Worm (Caenorhabditis elegans): ENCODE results near the gene ifg-1.

The ifg-1 gene

ce11 chrII:8253160-8253793 is 36.3 kb downstream of the ifg-1 start, which contains the start of gene F35C11.5:
Gene F35C11.5 (plus strand): TSS chrII:8253743.
- no peak for TF ChIP-seq scrt-1 (GFP tag; IDR thresholded peaks at IDR 0.05)
- no peak for TF ChIP-seq F13C5.2 (tag; optimal IDR thresholded peaks at IDR 0.05)
- TF ChIP-seq hmg-4 (GFP tag; optimal IDR thresholded peaks at IDR 0.05), result no peak
- TF ChIP-seq tbx-11 (GFP tag; IDR thresholded peaks at IDR 0.05), result no peak
- no peak for TF ChIP-seq tra-4 (tag; optimal IDR thresholded peaks at IDR 0.05)
- no peak for TF ChIP-seq sea-1 (GFP tag; conservative IDR thresholded peaks at IDR 0.05)
- TF ChIP-seq ets-7 (tag; optimal IDR thresholded peaks at IDR 0.05), result no peak
- no peak for TF ChIP-seq pes-1 (GFP tag; IDR thresholded peaks at IDR 0.05)
- no peak for TF ChIP-seq ama-1 (optimal IDR thresholded peaks at IDR 0.05)
- TF ChIP-seq hnd-1 (tag; optimal IDR thresholded peaks at IDR 0.05), result no peak
- no peak for TF ChIP-seq aly-1 (tag; optimal IDR thresholded peaks at IDR 0.05)
- TF ChIP-seq ceh-13 (GFP tag; optimal IDR thresholded peaks at IDR 0.05), result no peak
- TF ChIP-seq hmbx-1 (tag; optimal IDR thresholded peaks at IDR 0.05), result no peak
- TF ChIP-seq flt-1 (GFP tag; IDR thresholded peaks at IDR 0.05), result no peak
- no peak for TF ChIP-seq tbx-37 (GFP tag; conservative IDR thresholded peaks at IDR 0.05)
- TF ChIP-seq ceh-36 (tag; optimal IDR thresholded peaks at IDR 0.05), result no peak

DNA sequence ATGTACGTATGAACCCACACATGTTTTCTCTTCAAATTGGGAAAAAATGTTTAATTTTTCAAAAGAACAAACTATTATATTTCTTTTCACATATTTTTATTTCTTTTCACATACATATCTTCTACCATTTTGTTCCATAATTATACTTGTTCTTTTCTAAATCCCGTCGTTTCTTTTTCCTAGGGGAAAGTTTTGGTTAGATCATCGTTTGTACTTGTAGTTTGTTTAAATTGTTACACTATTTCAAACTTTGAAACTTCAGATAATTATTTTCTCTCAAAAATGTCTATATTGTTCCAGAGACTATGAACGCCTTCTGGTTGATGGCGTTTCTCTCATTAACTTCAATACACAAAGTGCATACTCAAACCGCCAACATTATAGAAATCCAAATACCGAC is 39.0 kb downstream of the ifg-1 start, which contains the start of gene F35C11.7:
TSS of gene F35C11.7 (plus strand) at position 301 of the 400 bp plus-strand sequence.
- TF ChIP-seq hmg-4 (GFP tag; optimal IDR thresholded peaks at IDR 0.05), result no peak
- TF ChIP-seq tra-4 (tag; optimal IDR thresholded peaks at IDR 0.05), result no peak
- TF ChIP-seq flt-1 (GFP tag; IDR thresholded peaks at IDR 0.05), result no peak
- TF ChIP-seq B0310.2 (tag; optimal IDR thresholded peaks at IDR 0.05), result no peak
- TF ChIP-seq hmbx-1 (tag; optimal IDR thresholded peaks at IDR 0.05), result no peak
- no peak for TF ChIP-seq sea-1 (GFP tag; conservative IDR thresholded peaks at IDR 0.05)

DNA sequence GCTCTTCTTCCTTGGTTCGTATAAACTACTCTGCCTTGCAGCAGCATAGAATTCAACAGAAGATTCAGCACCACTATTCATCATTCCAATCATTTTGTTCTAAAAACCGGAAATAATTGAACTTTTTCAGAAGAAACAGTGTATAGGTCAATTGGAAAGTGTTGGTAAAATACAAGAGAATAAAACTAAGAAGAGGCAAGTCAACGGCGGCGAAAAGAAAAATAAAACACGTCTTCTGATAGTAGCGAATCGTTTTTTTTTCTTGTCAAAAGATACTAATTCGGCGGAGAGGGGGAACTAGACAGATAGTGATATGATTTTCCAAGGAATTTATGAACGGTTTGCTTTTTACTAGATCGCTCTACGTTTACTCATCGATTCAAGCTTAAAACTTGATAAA is 42.0 kb downstream of the ifg-1 start, which contains the start of gene F35C11.6:
TSS of gene F35C11.6 (minus strand) at position 101 of the 400 bp plus-strand sequence.
- TF ChIP-seq tra-4 (tag; optimal IDR thresholded peaks at IDR 0.05) (no peak), flt-1 (GFP tag; IDR thresholded peaks at IDR 0.05) (no peak), tbx-37 (GFP tag; conservative IDR thresholded peaks at IDR 0.05) (no peak), ama-1 (optimal IDR thresholded peaks at IDR 0.05) (no peak), hmg-4 (GFP tag; optimal IDR thresholded peaks at IDR 0.05) (no peak), hmbx-1 (tag; optimal IDR thresholded peaks at IDR 0.05) (no peak), aly-1 (tag; optimal IDR thresholded peaks at IDR 0.05) (no peak), F13C5.2 (tag; optimal IDR thresholded peaks at IDR 0.05) (no peak), hnd-1 (tag; optimal IDR thresholded peaks at IDR 0.05) (no peak), ceh-36 (tag; optimal IDR thresholded peaks at IDR 0.05) (no peak), scrt-1 (GFP tag; IDR thresholded peaks at IDR 0.05) (no peak), tbx-11 (GFP tag; IDR thresholded peaks at IDR 0.05) (no peak), ceh-13 (GFP tag; optimal IDR thresholded peaks at IDR 0.05) (no peak), pes-1 (GFP tag; IDR thresholded peaks at IDR 0.05) (no peak), ets-7 (tag; optimal IDR thresholded peaks at IDR 0.05) (no peak), B0310.2 (tag; optimal IDR thresholded peaks at IDR 0.05) (no peak), sea-1 (GFP tag; conservative IDR thresholded peaks at IDR 0.05) (no peak)

DNA sequence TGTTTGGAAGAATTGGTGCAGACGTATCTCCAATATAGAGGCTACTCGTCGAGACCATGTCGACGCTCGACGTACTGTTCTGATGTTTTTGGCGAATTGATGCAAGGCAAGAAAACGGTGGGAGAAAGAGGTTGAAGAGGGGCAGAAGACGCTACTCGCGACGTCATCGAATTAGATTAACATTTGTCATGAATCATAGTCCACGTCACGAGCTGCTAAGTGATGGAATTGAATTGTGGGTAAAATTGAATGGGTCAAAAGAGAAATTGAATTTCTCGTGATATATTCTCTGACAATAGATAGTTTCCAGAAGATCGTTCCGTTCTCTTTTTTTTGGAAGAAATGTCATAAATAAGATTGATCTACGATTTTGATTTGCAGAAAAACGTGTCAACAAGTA is 42.7 kb downstream of the ifg-1 start:
- no peak for TF ChIP-seq hmg-4 (GFP tag; optimal IDR thresholded peaks at IDR 0.05)
- TF ChIP-seq flt-1 (GFP tag; IDR thresholded peaks at IDR 0.05), result no peak
- no peak for TF ChIP-seq ceh-13 (GFP tag; optimal IDR thresholded peaks at IDR 0.05)
- TF ChIP-seq tbx-11 (GFP tag; IDR thresholded peaks at IDR 0.05), result no peak
- no peak for TF ChIP-seq tbx-37 (GFP tag; conservative IDR thresholded peaks at IDR 0.05)
- no peak for TF ChIP-seq aly-1 (tag; optimal IDR thresholded peaks at IDR 0.05)
- TF ChIP-seq scrt-1 (GFP tag; IDR thresholded peaks at IDR 0.05), result no peak
- TF ChIP-seq ets-7 (tag; optimal IDR thresholded peaks at IDR 0.05), result no peak
- no peak for TF ChIP-seq ama-1 (optimal IDR thresholded peaks at IDR 0.05)
- TF ChIP-seq hmbx-1 (tag; optimal IDR thresholded peaks at IDR 0.05), result no peak
- no peak for TF ChIP-seq B0310.2 (tag; optimal IDR thresholded peaks at IDR 0.05)
- no peak for TF ChIP-seq sea-1 (GFP tag; conservative IDR thresholded peaks at IDR 0.05)
- no peak for TF ChIP-seq hnd-1 (tag; optimal IDR thresholded peaks at IDR 0.05)
- no peak for TF ChIP-seq tra-4 (tag; optimal IDR thresholded peaks at IDR 0.05)
- TF ChIP-seq F13C5.2 (tag; optimal IDR thresholded peaks at IDR 0.05), result no peak
- no peak for TF ChIP-seq ceh-36 (tag; optimal IDR thresholded peaks at IDR 0.05)

DNA sequence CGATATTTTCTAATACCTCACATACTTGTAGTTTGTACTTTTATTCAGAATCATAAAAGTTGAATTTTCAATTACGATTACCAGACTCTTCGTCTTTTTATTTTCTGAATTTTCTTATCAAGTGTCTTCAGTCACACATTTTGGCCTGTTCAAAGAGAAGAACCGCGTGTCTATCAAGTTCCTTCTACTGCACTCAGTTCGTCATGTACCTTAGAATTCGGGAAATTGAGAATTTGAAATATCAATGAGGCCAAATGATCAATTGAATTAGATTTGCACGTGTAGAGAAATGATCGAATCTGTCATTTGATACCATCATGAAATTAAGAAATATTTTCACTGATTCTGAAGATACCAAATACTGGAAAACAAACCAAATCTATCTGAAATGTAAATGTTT is 46.5 kb downstream of the ifg-1 start:
- TF ChIP-seq B0310.2 (tag; optimal IDR thresholded peaks at IDR 0.05) (no peak), ets-7 (tag; optimal IDR thresholded peaks at IDR 0.05) (no peak), tbx-11 (GFP tag; IDR thresholded peaks at IDR 0.05) (no peak), pes-1 (GFP tag; IDR thresholded peaks at IDR 0.05) (no peak), tbx-37 (GFP tag; conservative IDR thresholded peaks at IDR 0.05) (no peak), aly-1 (tag; optimal IDR thresholded peaks at IDR 0.05) (no peak), ceh-36 (tag; optimal IDR thresholded peaks at IDR 0.05) (no peak), flt-1 (GFP tag; IDR thresholded peaks at IDR 0.05) (no peak)

DNA sequence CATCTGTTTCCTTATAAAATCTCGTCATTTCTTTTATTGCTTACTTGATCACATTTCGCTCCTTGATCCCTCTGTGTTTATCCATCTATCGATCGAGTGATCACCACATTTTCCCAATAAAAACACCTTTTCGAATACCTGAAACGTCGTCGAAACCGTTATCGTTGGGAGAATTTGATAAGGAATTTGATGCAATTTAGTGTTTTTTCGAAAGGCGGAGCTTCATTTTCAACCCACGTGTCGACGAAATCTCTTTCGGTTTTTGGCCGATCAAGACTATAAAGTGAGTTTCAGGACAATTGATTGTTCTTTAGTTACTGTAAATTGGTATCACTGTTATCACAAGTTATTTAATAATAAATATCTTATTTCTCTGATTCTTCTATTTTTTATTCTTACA is 47.6 kb downstream of the ifg-1 start, which contains the start of gene srdh-1:
TSS of gene srdh-1 (plus strand) at position 43 of the 400 bp plus-strand sequence.
- TF ChIP-seq pes-1 (GFP tag; IDR thresholded peaks at IDR 0.05) (no peak), aly-1 (tag; optimal IDR thresholded peaks at IDR 0.05) (no peak), ama-1 (optimal IDR thresholded peaks at IDR 0.05) (no peak), sea-1 (GFP tag; conservative IDR thresholded peaks at IDR 0.05) (no peak), ets-7 (tag; optimal IDR thresholded peaks at IDR 0.05) (no peak), scrt-1 (GFP tag; IDR thresholded peaks at IDR 0.05) (no peak), flt-1 (GFP tag; IDR thresholded peaks at IDR 0.05) (no peak), B0310.2 (tag; optimal IDR thresholded peaks at IDR 0.05) (no peak), F13C5.2 (tag; optimal IDR thresholded peaks at IDR 0.05) (no peak), hmbx-1 (tag; optimal IDR thresholded peaks at IDR 0.05) (no peak), ceh-13 (GFP tag; optimal IDR thresholded peaks at IDR 0.05) (no peak), tbx-37 (GFP tag; conservative IDR thresholded peaks at IDR 0.05) (no peak), tra-4 (tag; optimal IDR thresholded peaks at IDR 0.05) (no peak)

ce11 chrII:8266559-8266958 is 49.5 kb downstream of the ifg-1 start:
- no peak for TF ChIP-seq scrt-1 (GFP tag; IDR thresholded peaks at IDR 0.05)

Data from whole organism, early embryonic.